Worm (Caenorhabditis elegans) whole organism, midembryonic: Measurements from ENCODE around the gene wrt-1.

Experiments
- T22C8.4 ChIP-seq: fragments of 200-800 bp; sonication (Bioruptor generic); IDR thresholded peaks from 2 replicates; pipeline ENCODE4 v1.3.6; 2022; ENCODE audit warnings: missing genetic modification characterization, missing compliant biosample characterization
- cog-1 ChIP-seq: sonication (generic microtip); optimal IDR thresholded peaks from 2 replicates; lab custom pipeline; 2016; ENCODE audit warnings: missing genetic modification characterization, missing compliant biosample characterization
- flt-1 ChIP-seq: fragments of 200-800 bp; sonication (Bioruptor generic); IDR thresholded peaks from 2 replicates; pipeline ENCODE4 v1.3.6; 2022; ENCODE audit warnings: missing genetic modification characterization, missing compliant biosample characterization
- klf-2 ChIP-seq: fragments of 200-800 bp; sonication (Bioruptor generic); conservative IDR thresholded peaks from 2 replicates; pipeline ENCODE4 v1.3.6; 2022; ENCODE audit warnings: missing genetic modification reagents, missing genetic modification characterization, missing compliant biosample characterization

ce11 chrII:7570305-7570704, 39.5 kb downstream of the wrt-1 start, which contains the start of gene F35D2.3:
- no peak for TF ChIP-seq flt-1 (GFP tag; lab: Robert Waterston, UW)
- TF ChIP-seq klf-2 (GFP tag; lab: Robert Waterston, UW): no peak
- no peak for TF ChIP-seq cog-1
- no peak for TF ChIP-seq T22C8.4
